Worm (Caenorhabditis elegans): ENCODE measurements around the gene kcc-1.

- TF ChIP-seq lin-11 (tag; optimal IDR thresholded peaks at IDR 0.05) (no peak), madf-2 (tag; optimal IDR thresholded peaks at IDR 0.05) (no peak), ets-4 (tag; optimal IDR thresholded peaks at IDR 0.05) (no peak), fax-1 (tag; optimal IDR thresholded peaks at IDR 0.05) (no peak), pha-2 (tag; optimal IDR thresholded peaks at IDR 0.05) (no peak), fkh-10 (GFP tag; optimal IDR thresholded peaks at IDR 0.05) (no peak)
Measured at ce11 chrIV:7175346-7175745, 30.7 kb upstream of the kcc-1 start, which contains the start of gene C42D4.19.

Data from whole organism, late embryonic.